Worm (Caenorhabditis elegans) whole organism, L4 larva: ENCODE results near the gene itr-1.

Experiments
- D1046.2 ChIP-seq: fragments of 200-800 bp; sonication (Bioruptor generic); IDR thresholded peaks from 2 replicates; pipeline ENCODE4 v1.3.6; 2022; ENCODE audit warnings: missing genetic modification characterization, missing compliant biosample characterization
- R02D3.7 ChIP-seq: fragments of 150-350 bp; sonication (generic microtip); optimal IDR thresholded peaks from 3 replicates; lab custom pipeline; 2014; ENCODE audit warnings: missing biosample characterization, missing genetic modification characterization
- Y75B8A.6 ChIP-seq: fragments of 200-800 bp; sonication (Bioruptor generic); IDR thresholded peaks from 2 replicates; pipeline ENCODE4 v1.3.6; 2022; ENCODE audit warnings: missing genetic modification reagents, missing genetic modification characterization, missing compliant biosample characterization
- ZK337.2 ChIP-seq: fragments of 200-800 bp; sonication (Bioruptor generic); IDR thresholded peaks from 2 replicates; pipeline ENCODE4 v1.3.6; 2022; ENCODE audit warnings: missing genetic modification reagents, missing genetic modification characterization, missing compliant biosample characterization
- aha-1 ChIP-seq: fragments of 150-350 bp; peaks from one replicate; lab custom pipeline; 2014; ENCODE audit warnings: missing biosample characterization, missing genetic modification characterization
- aly-2 ChIP-seq: sonication (generic microtip); optimal IDR thresholded peaks from 2 replicates; lab custom pipeline; 2018; ENCODE audit warnings: missing biosample characterization, missing genetic modification characterization
- ama-1 ChIP-seq: fragments of 150-350 bp; optimal IDR thresholded peaks from 2 replicates; lab custom pipeline; 2014; ENCODE audit warnings: inconsistent platforms, mixed read lengths
- ceh-20 ChIP-seq: fragments of 200-800 bp; sonication (Bioruptor generic); IDR thresholded peaks from 2 replicates; pipeline ENCODE4 v1.3.6; 2022; ENCODE audit warnings: missing genetic modification reagents, missing genetic modification characterization, missing compliant biosample characterization
- ceh-32 ChIP-seq: sonication (generic microtip); optimal IDR thresholded peaks from 2 replicates; lab custom pipeline; 2016; ENCODE audit warnings: mild to moderate bottlenecking, missing genetic modification characterization, missing compliant biosample characterization; ENCODE audit not compliant: poor library complexity
- ceh-82 ChIP-seq: sonication (generic microtip); optimal IDR thresholded peaks from 2 replicates; lab custom pipeline; 2017; ENCODE audit warnings: missing biosample characterization, missing genetic modification characterization
- ctbp-1 ChIP-seq: fragments of 200-800 bp; sonication (Bioruptor generic); IDR thresholded peaks from 2 replicates; pipeline ENCODE4 v1.3.6; 2022; ENCODE audit warnings: missing genetic modification reagents, missing genetic modification characterization, missing compliant biosample characterization
- daf-12 ChIP-seq: fragments of 150-350 bp; optimal IDR thresholded peaks from 2 replicates; lab custom pipeline; 2014; ENCODE audit warnings: missing biosample characterization, missing genetic modification reagents, missing genetic modification characterization
- daf-16 ChIP-seq, 3 experiments: sonication (generic microtip); optimal IDR thresholded peaks; 2 replicates each; lab custom pipeline; 2016 to 2017; ENCODE audit warnings: missing genetic modification characterization in 3 of 3, missing genetic modification reagents in 3 of 3, mild to moderate bottlenecking in 2 of 3, missing compliant biosample characterization in 2 of 3, missing biosample characterization in 1 of 3, moderate library complexity in 1 of 3
- daf-8 ChIP-seq: fragments of 200-800 bp; sonication (Bioruptor generic); IDR thresholded peaks from 2 replicates; pipeline ENCODE4 v1.3.6; 2022; ENCODE audit warnings: missing genetic modification characterization, missing compliant biosample characterization
- dmd-6 ChIP-seq: fragments of 200-800 bp; sonication (Bioruptor generic); IDR thresholded peaks from 2 replicates; pipeline ENCODE4 v1.3.6; 2022; ENCODE audit warnings: missing genetic modification reagents, missing genetic modification characterization, missing compliant biosample characterization
- dmd-9 ChIP-seq: fragments of 200-800 bp; sonication (Bioruptor generic); IDR thresholded peaks from 2 replicates; pipeline ENCODE4 v1.3.6; 2022; ENCODE audit warnings: missing genetic modification reagents, missing genetic modification characterization, missing compliant biosample characterization
- duxl-1 ChIP-seq: sonication (generic microtip); optimal IDR thresholded peaks from 2 replicates; lab custom pipeline; 2016; ENCODE audit warnings: mild to moderate bottlenecking, missing genetic modification characterization, moderate library complexity, missing compliant biosample characterization; ENCODE audit not compliant: poor library complexity
- dve-1 ChIP-seq: sonication (generic microtip); optimal IDR thresholded peaks from 2 replicates; lab custom pipeline; 2017; ENCODE audit warnings: antibody characterized with exemption, mild to moderate bottlenecking, missing genetic modification characterization, missing compliant biosample characterization; ENCODE audit not compliant: insufficient read depth
- hmg-1.1 ChIP-seq: fragments of 200-800 bp; sonication (Bioruptor generic); IDR thresholded peaks from 2 replicates; pipeline ENCODE4 v1.3.6; 2022; ENCODE audit warnings: missing genetic modification reagents, missing genetic modification characterization, missing compliant biosample characterization
- jun-1 ChIP-seq: fragments of 150-350 bp; optimal IDR thresholded peaks from 2 replicates; lab custom pipeline; 2014; ENCODE audit warnings: missing biosample characterization, missing genetic modification reagents, missing genetic modification characterization
- lin-13 ChIP-seq: fragments of 150-350 bp; optimal IDR thresholded peaks from 2 replicates; lab custom pipeline; 2014; ENCODE audit warnings: missing biosample characterization, missing genetic modification reagents, missing genetic modification characterization
- lin-29 ChIP-seq: fragments of 200-800 bp; sonication (Bioruptor generic); IDR thresholded peaks from 2 replicates; pipeline ENCODE4 v1.3.6; 2022; ENCODE audit warnings: missing genetic modification reagents, missing genetic modification characterization, missing compliant biosample characterization
- lin-38 ChIP-seq: fragments of 200-800 bp; sonication (Bioruptor generic); IDR thresholded peaks from 2 replicates; pipeline ENCODE4 v1.3.6; 2022; ENCODE audit warnings: missing genetic modification reagents, missing genetic modification characterization, missing compliant biosample characterization
- lir-3 ChIP-seq: sonication (generic microtip); optimal IDR thresholded peaks from 2 replicates; lab custom pipeline; 2016; ENCODE audit warnings: mild to moderate bottlenecking, missing genetic modification characterization, missing compliant biosample characterization
- lsy-2 ChIP-seq, 2 experiments: fragments of 150-350 bp in 1 of 2; sonication (generic microtip) in 1 of 2; optimal IDR thresholded peaks; 2 replicates each; lab custom pipeline; 2014 to 2017; ENCODE audit warnings: missing biosample characterization in 2 of 2, missing genetic modification characterization in 2 of 2
- mes-2 ChIP-seq: sonication (generic microtip); optimal IDR thresholded peaks from 2 replicates; lab custom pipeline; 2016; ENCODE audit warnings: missing genotype, mild to moderate bottlenecking, missing genetic modification characterization, missing compliant biosample characterization; ENCODE audit not compliant: poor library complexity, severe bottlenecking
- mxl-3 ChIP-seq: fragments of 200-800 bp; sonication (Bioruptor generic); optimal IDR thresholded peaks from 2 replicates; lab custom pipeline; 2018; ENCODE audit warnings: mild to moderate bottlenecking, missing genetic modification characterization, missing compliant biosample characterization
- nhr-111 ChIP-seq: fragments of 200-800 bp; sonication (Bioruptor generic); optimal IDR thresholded peaks from 2 replicates; lab custom pipeline; 2018; ENCODE audit warnings: mild to moderate bottlenecking, missing genetic modification characterization, missing compliant biosample characterization
- nhr-25 ChIP-seq: sonication (generic microtip); optimal IDR thresholded peaks from 2 replicates; lab custom pipeline; 2017; ENCODE audit warnings: missing genetic modification characterization, mild to moderate bottlenecking, missing compliant biosample characterization, antibody characterized with exemption, moderate library complexity, borderline replicate concordance; ENCODE audit not compliant: insufficient read depth
- nhr-28 ChIP-seq: fragments of 150-350 bp; optimal IDR thresholded peaks from 2 replicates; lab custom pipeline; 2014; ENCODE audit warnings: missing biosample characterization, missing genetic modification characterization
- nhr-42 ChIP-seq: fragments of 200-800 bp; sonication (Bioruptor generic); IDR thresholded peaks from 2 replicates; pipeline ENCODE4 v1.3.6; 2022; ENCODE audit warnings: missing genetic modification characterization, missing compliant biosample characterization
- nhr-77 ChIP-seq: fragments of 150-350 bp; optimal IDR thresholded peaks from 2 replicates; lab custom pipeline; 2014; ENCODE audit warnings: missing biosample characterization, missing genetic modification characterization
- php-3 ChIP-seq: fragments of 200-800 bp; sonication (Bioruptor generic); IDR thresholded peaks from 2 replicates; pipeline ENCODE4 v1.3.6; 2022; ENCODE audit warnings: missing genetic modification reagents, missing genetic modification characterization, missing compliant biosample characterization
- pqm-1 ChIP-seq: sonication (generic microtip); optimal IDR thresholded peaks from 2 replicates; lab custom pipeline; 2017; ENCODE audit warnings: missing biosample characterization, missing genetic modification characterization
- rbr-2 ChIP-seq: sonication (generic microtip); optimal IDR thresholded peaks from 2 replicates; lab custom pipeline; 2016; ENCODE audit warnings: missing genotype, missing genetic modification characterization, missing compliant biosample characterization
- sdz-12 ChIP-seq: fragments of 200-800 bp; sonication (Bioruptor generic); optimal IDR thresholded peaks from 2 replicates; lab custom pipeline; 2018; ENCODE audit warnings: mild to moderate bottlenecking, missing genetic modification characterization, missing compliant biosample characterization
- snpc-1.2 ChIP-seq: fragments of 200-800 bp; sonication (Bioruptor generic); IDR thresholded peaks from 2 replicates; pipeline ENCODE4 v1.3.6; 2022; ENCODE audit warnings: missing genetic modification reagents, missing genetic modification characterization, missing compliant biosample characterization
- spr-3 ChIP-seq: fragments of 200-800 bp; sonication (Bioruptor generic); optimal IDR thresholded peaks from 2 replicates; lab custom pipeline; 2018; ENCODE audit warnings: mild to moderate bottlenecking, missing genetic modification characterization, missing compliant biosample characterization
- tag-97 ChIP-seq: fragments of 200-800 bp; sonication (Bioruptor generic); IDR thresholded peaks from 2 replicates; pipeline ENCODE4 v1.3.6; 2022; ENCODE audit warnings: missing genetic modification characterization, missing compliant biosample characterization
- tra-1 ChIP-seq: fragments of 200-800 bp; sonication (Bioruptor generic); IDR thresholded peaks from 2 replicates; pipeline ENCODE4 v1.3.6; 2022; ENCODE audit warnings: missing genetic modification reagents, missing genetic modification characterization, missing compliant biosample characterization
- unc-130 ChIP-seq: sonication (generic microtip); optimal IDR thresholded peaks from 2 replicates; lab custom pipeline; 2016; ENCODE audit warnings: missing genetic modification reagents, missing genetic modification characterization, missing compliant biosample characterization
- unc-62 ChIP-seq, 3 experiments: fragments of 150-350 bp in 1 of 3; sonication (generic microtip); optimal IDR thresholded peaks in 2 of 3; peaks in 1 of 3; 1 replicate in 1 of 3; 2 replicates in 2 of 3; lab custom pipeline; 2014 to 2017; ENCODE audit warnings: missing biosample characterization in 3 of 3, missing genetic modification characterization in 3 of 3, missing genetic modification reagents in 3 of 3, missing genotype in 1 of 3
- vab-7 ChIP-seq: fragments of 200-800 bp; sonication (Bioruptor generic); IDR thresholded peaks from 2 replicates; pipeline ENCODE4 v1.3.6; 2022; ENCODE audit warnings: missing genetic modification reagents, missing genetic modification characterization, missing compliant biosample characterization
- zag-1 ChIP-seq: fragments of 150-350 bp; optimal IDR thresholded peaks from 2 replicates; lab custom pipeline; 2014; ENCODE audit warnings: missing biosample characterization, missing genetic modification characterization
- zip-2 ChIP-seq: fragments of 150-350 bp; optimal IDR thresholded peaks from 2 replicates; lab custom pipeline; 2014; ENCODE audit warnings: missing biosample characterization, missing genetic modification characterization

itr-1 gene

ce11 chrIV:7659481-7659880, 15.5 kb upstream of the itr-1 start (continued):
- TF ChIP-seq lsy-2 (tag; optimal IDR thresholded peaks at IDR 0.05; lab: Kevin White, UChicago) (peak in 1 of 2 experiments; percentile 9), unc-130 (no peak)

DNA sequence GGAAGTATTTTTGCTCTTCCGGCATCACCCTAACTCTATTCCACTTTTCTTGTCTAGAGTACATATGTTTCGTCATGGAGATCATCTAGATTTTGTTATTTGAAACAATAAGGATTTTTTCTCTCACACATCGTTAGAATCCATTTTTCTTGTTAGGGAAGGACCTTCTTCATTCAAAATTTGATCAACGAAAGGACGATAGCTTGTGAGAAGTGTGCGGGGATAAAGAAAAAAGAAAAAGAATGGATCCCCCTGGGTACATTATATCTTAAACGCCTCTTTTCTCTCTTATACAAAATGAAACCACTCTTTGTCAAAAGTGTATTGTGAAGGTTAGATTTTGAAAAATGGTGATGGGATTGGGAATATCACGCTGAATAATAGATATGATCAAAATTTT, 13.4 kb upstream of the itr-1 start:
- TF ChIP-seq D1046.2 (no peak), lin-13 (no peak), R02D3.7 (tag; lab: Kevin White, UChicago) (no peak), daf-8 (no peak), ceh-32 (tag; lab: Kevin White, UChicago) (no peak), mes-2 (tag; lab: Kevin White, UChicago) (no peak), spr-3 (GFP tag; lab: Kevin White, UChicago) (no peak), tag-97 (GFP tag; lab: Robert Waterston, UW) (no peak), lir-3 (no peak), zip-2 (no peak), ceh-82 (tag; lab: Kevin White, UChicago) (no peak), vab-7 (no peak), sdz-12 (no peak), lin-29 (GFP tag; lab: Robert Waterston, UW) (no peak), nhr-111 (GFP tag; lab: Kevin White, UChicago) (no peak), nhr-42 (GFP tag; lab: Robert Waterston, UW) (no peak), mxl-3 (GFP tag; lab: Kevin White, UChicago) (no peak)

DNA sequence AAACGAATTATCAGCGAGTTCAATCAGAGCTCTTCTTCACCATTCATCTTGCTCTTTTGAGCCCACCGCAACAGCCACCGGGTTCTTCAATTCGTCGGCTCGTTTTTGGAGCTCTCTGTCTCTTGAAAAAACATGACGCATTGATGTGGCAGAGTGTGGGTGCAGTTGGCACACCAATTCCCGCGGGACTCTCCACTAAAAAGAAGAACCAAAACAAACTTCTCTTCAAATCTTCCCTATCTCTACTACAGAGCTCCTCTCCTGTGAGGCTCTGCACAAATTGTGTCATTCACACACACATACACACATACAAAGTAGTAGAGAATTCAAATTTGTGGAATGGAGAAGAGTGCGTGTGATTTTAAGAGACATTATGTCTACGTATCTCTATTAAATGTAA, 12.0 kb upstream of the itr-1 start:
- TF ChIP-seq ceh-20 (GFP tag; lab: Robert Waterston, UW) (peak; percentile 38; the same call in 1 of the 2 replicates), lir-3 (no peak), snpc-1.2 (GFP tag; lab: Robert Waterston, UW) (no peak), unc-62 (GFP tag; optimal IDR thresholded peaks at IDR 0.05 in 1 of 2; lab: Kevin White, UChicago) (peak in 1 of 2 experiments; percentile 82), unc-62 (tag; optimal IDR thresholded peaks at IDR 0.05; lab: Kevin White, UChicago) (no peak), aha-1 (peak; percentile 97), ctbp-1 (GFP tag; lab: Robert Waterston, UW) (0 out of 2 replicates have a peak, but pooled peaks have one; percentile 31), ama-1 (lab: Kevin White, UChicago) (no peak), hmg-1.1 (GFP tag; lab: Robert Waterston, UW) (peak; percentile 53), Y75B8A.6 (no peak), tra-1 (GFP tag; lab: Robert Waterston, UW) (0 out of 2 replicates have a peak, but pooled peaks have one; percentile 27), rbr-2 (tag; lab: Kevin White, UChicago) (peak; percentile 36)

DNA sequence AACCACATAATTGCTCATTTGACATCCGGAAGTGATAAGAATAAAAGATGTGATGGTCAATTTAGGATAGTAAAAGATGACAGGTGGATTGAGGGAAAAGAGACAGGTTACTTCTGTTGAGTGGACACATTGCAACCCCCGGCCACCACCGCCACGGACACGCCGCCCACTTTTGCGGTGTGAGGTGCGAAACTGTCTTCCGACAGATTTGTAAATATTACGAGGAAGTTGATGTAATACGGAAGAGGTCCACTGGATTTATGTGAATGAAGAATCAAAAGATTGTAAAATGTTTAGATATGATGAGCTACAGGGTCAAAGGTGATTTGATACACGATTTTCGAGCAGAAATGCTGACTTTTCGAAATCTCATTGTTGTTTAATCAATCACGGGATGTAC, 2.1 kb upstream of the itr-1 start, which contains the start of gene C08G9.2:
Gene C08G9.2, minus strand, starts transcription at position 101 of the 400 bp plus-strand sequence.
- no peak for TF ChIP-seq dmd-9
- peak; percentile 40 for TF ChIP-seq aha-1

DNA sequence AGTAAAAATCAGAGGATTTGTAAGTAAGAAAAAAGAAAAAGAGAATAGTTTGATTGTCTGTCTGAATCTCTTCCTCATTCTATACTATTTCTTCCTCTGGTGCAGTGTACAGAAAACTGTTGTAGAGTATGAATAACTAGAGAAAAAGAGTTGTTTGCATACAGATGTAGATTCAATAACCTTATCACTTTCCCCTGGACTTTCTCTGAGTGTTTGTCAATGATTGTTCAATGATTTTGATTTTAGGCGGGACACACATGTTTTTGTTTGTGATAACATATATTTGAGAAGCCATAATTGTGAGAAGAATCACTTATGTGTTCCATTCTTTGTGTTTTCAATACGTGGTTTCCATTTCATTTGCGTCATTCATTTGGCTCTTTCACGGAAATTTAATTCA, 4.1 kb downstream of the itr-1 start:
- no peak for TF ChIP-seq ZK337.2
- TF ChIP-seq daf-16 (GFP tag; optimal IDR thresholded peaks at IDR 0.05; lab: Kevin White, UChicago), result no peak
- peak; percentile 91 for TF ChIP-seq daf-16 (tag; optimal IDR thresholded peaks at IDR 0.05; lab: Kevin White, UChicago)
- TF ChIP-seq mxl-3 (GFP tag; lab: Kevin White, UChicago), result no peak
- TF ChIP-seq php-3 (GFP tag; lab: Robert Waterston, UW), result no peak
- TF ChIP-seq duxl-1 (tag; lab: Kevin White, UChicago), result no peak
- peak; percentile 40 for TF ChIP-seq nhr-77 (tag; lab: Kevin White, UChicago)
- no peak for TF ChIP-seq nhr-42 (GFP tag; lab: Robert Waterston, UW)
- TF ChIP-seq dve-1 (tag; lab: Kevin White, UChicago), result peak; percentile 60
- TF ChIP-seq nhr-25 (tag; lab: Kevin White, UChicago), result no peak
- no peak for TF ChIP-seq zag-1 (tag; lab: Kevin White, UChicago)
- no peak for TF ChIP-seq aly-2 (tag; lab: Kevin White, UChicago)
- peak; percentile 85 for TF ChIP-seq pqm-1 (tag; lab: Kevin White, UChicago)
- TF ChIP-seq dmd-6 (GFP tag; lab: Robert Waterston, UW), result peak; percentile 28; the same call in 1 of the 2 replicates
- peak; percentile 72 for TF ChIP-seq nhr-28
- no peak for TF ChIP-seq jun-1 (tag; lab: Kevin White, UChicago)
- no peak for TF ChIP-seq lin-38 (GFP tag; lab: Robert Waterston, UW)
- TF ChIP-seq daf-12 (tag; lab: Kevin White, UChicago), result no peak
